Fruit fly (Drosophila melanogaster) whole organism, embryonic: ENCODE data around the gene Evi5.

Source experiments
- ATbp ChIP-seq: fragments of 200-800 bp; sonication (Bioruptor generic); optimal IDR thresholded peaks from 2 replicates; lab custom pipeline; 2017; ENCODE audit warnings: missing biosample characterization, mild to moderate bottlenecking, missing genetic modification characterization, missing genetic modification reagents
- CG10267 ChIP-seq: fragments of 200-800 bp; sonication (Bioruptor generic); optimal IDR thresholded peaks from 2 replicates; lab custom pipeline; 2018; ENCODE audit warnings: missing biosample characterization, mild to moderate bottlenecking, missing genetic modification characterization, moderate library complexity
- CG11456 ChIP-seq: fragments of 200-800 bp; sonication (Bioruptor generic); IDR thresholded peaks from 3 replicates; pipeline ENCODE4 v1.3.6; 2022; ENCODE audit warnings: missing biosample characterization, missing genetic modification characterization
- CG13424 ChIP-seq: fragments of 200-800 bp; sonication (Bioruptor generic); optimal IDR thresholded peaks from 2 replicates; lab custom pipeline; 2019; ENCODE audit warnings: missing biosample characterization, mild to moderate bottlenecking, missing genetic modification characterization, moderate library complexity
- CG14014 ChIP-seq: fragments of 200-800 bp; sonication (Bioruptor generic); IDR thresholded peaks from 2 replicates; pipeline ENCODE4 v1.3.6; 2022; ENCODE audit warnings: missing biosample characterization, missing genetic modification characterization
- CG15269 ChIP-seq: fragments of 200-800 bp; sonication (Bioruptor generic); optimal IDR thresholded peaks from 2 replicates; lab custom pipeline; 2018; ENCODE audit warnings: missing biosample characterization, mild to moderate bottlenecking, missing genetic modification characterization, moderate library complexity
- CG1529 ChIP-seq: fragments of 200-800 bp; sonication (Bioruptor generic); optimal IDR thresholded peaks from 3 replicates; lab custom pipeline; 2018; ENCODE audit warnings: missing biosample characterization, missing genetic modification characterization
- CG17328 ChIP-seq: fragments of 200-800 bp; sonication (Bioruptor generic); IDR thresholded peaks from 2 replicates; pipeline ENCODE4 v1.3.6; 2022; ENCODE audit warnings: missing biosample characterization, missing genetic modification characterization
- CG18599 ChIP-seq: fragments of 200-800 bp; sonication (Bioruptor generic); optimal IDR thresholded peaks from 3 replicates; lab custom pipeline; 2017; ENCODE audit warnings: missing biosample characterization, missing genetic modification characterization, mild to moderate bottlenecking, moderate library complexity, missing genetic modification reagents
- CG2678 ChIP-seq: fragments of 200-800 bp; sonication (Bioruptor generic); optimal IDR thresholded peaks from 3 replicates; lab custom pipeline; 2019; ENCODE audit warnings: missing biosample characterization, mild to moderate bottlenecking, missing genetic modification characterization, moderate library complexity
- CG31365 ChIP-seq: fragments of 200-800 bp; sonication (Bioruptor generic); optimal IDR thresholded peaks from 2 replicates; lab custom pipeline; 2018; ENCODE audit warnings: missing biosample characterization, mild to moderate bottlenecking, missing genetic modification characterization
- CG3281 ChIP-seq: fragments of 200-800 bp; sonication (Bioruptor generic); optimal IDR thresholded peaks from 3 replicates; lab custom pipeline; 2017; ENCODE audit warnings: missing biosample characterization, mild to moderate bottlenecking, missing genetic modification characterization
- CG33557 ChIP-seq: fragments of 200-800 bp; sonication (Bioruptor generic); optimal IDR thresholded peaks from 2 replicates; lab custom pipeline; 2019; ENCODE audit warnings: missing biosample characterization, mild to moderate bottlenecking, missing genetic modification characterization, moderate library complexity
- CG7839 ChIP-seq: fragments of 200-800 bp; sonication (Bioruptor generic); optimal IDR thresholded peaks from 3 replicates; lab custom pipeline; 2018; ENCODE audit warnings: missing biosample characterization, mild to moderate bottlenecking, missing genetic modification characterization, moderate library complexity
- CG8944 ChIP-seq: fragments of 200-800 bp; sonication (Bioruptor generic); optimal IDR thresholded peaks from 3 replicates; lab custom pipeline; 2016; ENCODE audit warnings: missing biosample characterization, missing genetic modification characterization
- CoRest ChIP-seq: fragments of 200-800 bp; sonication (Bioruptor generic); optimal IDR thresholded peaks from 3 replicates; lab custom pipeline; 2018; ENCODE audit warnings: missing biosample characterization, mild to moderate bottlenecking, missing genetic modification characterization, moderate library complexity
- Drgx ChIP-seq: fragments of 200-800 bp; sonication (Bioruptor generic); IDR thresholded peaks from 2 replicates; pipeline ENCODE4 v1.3.6; 2022; ENCODE audit warnings: missing biosample characterization, missing genetic modification characterization
- E2f2 ChIP-seq: fragments of 200-800 bp; sonication (Bioruptor generic); IDR thresholded peaks from 2 replicates; pipeline ENCODE4 v1.3.6; 2022; ENCODE audit warnings: missing biosample characterization, missing genetic modification characterization
- Fer3 ChIP-seq: fragments of 200-800 bp; sonication (Bioruptor generic); optimal IDR thresholded peaks from 2 replicates; lab custom pipeline; 2018; ENCODE audit warnings: missing biosample characterization, mild to moderate bottlenecking, missing genetic modification characterization, moderate library complexity
- Gug ChIP-seq: fragments of 200-800 bp; sonication (Bioruptor generic); IDR thresholded peaks from 4 replicates; pipeline ENCODE4 v1.3.6; 2022; ENCODE audit warnings: missing biosample characterization, missing genetic modification characterization
- Hr78 ChIP-seq, 2 experiments: fragments of 200-800 bp in 1 of 2; fragments of >200 bp in 1 of 2; sonication (Bioruptor generic) in 1 of 2; optimal IDR thresholded peaks; 2 replicates each; lab custom pipeline; 2017 to 2019; ENCODE audit warnings: missing biosample characterization in 2 of 2, missing genetic modification characterization in 2 of 2, mild to moderate bottlenecking in 1 of 2, moderate library complexity in 1 of 2
- Meics ChIP-seq: fragments of 200-800 bp; sonication (Bioruptor generic); optimal IDR thresholded peaks from 2 replicates; lab custom pipeline; 2017; ENCODE audit warnings: missing biosample characterization, mild to moderate bottlenecking, missing genetic modification characterization
- Oli ChIP-seq: fragments of 200-800 bp; sonication (Bioruptor generic); optimal IDR thresholded peaks from 2 replicates; lab custom pipeline; 2018; ENCODE audit warnings: missing biosample characterization, mild to moderate bottlenecking, missing genetic modification characterization, moderate library complexity
- Optix ChIP-seq: fragments of 200-800 bp; sonication (Bioruptor generic); IDR thresholded peaks from 3 replicates; pipeline ENCODE4 v1.3.6; 2022; ENCODE audit warnings: missing biosample characterization, missing genetic modification characterization
- Pdp1 ChIP-seq, 2 experiments: fragments of 200-800 bp; sonication (Bioruptor generic); optimal IDR thresholded peaks; 3 replicates each; lab custom pipeline; 2016; ENCODE audit warnings: missing biosample characterization in 2 of 2, missing genetic modification characterization in 2 of 2, mild to moderate bottlenecking in 1 of 2, moderate library complexity in 1 of 2
- Xbp1 ChIP-seq: fragments of 200-800 bp; sonication (Bioruptor generic); optimal IDR thresholded peaks from 3 replicates; lab custom pipeline; 2016; ENCODE audit warnings: missing biosample characterization, mild to moderate bottlenecking, missing genetic modification characterization
- ase ChIP-seq: fragments of 200-800 bp; sonication (Bioruptor generic); IDR thresholded peaks from 3 replicates; pipeline ENCODE4 v1.3.6; 2022; ENCODE audit warnings: missing biosample characterization, missing genetic modification characterization
- ato ChIP-seq: fragments of 200-800 bp; sonication (Bioruptor generic); IDR thresholded peaks from 2 replicates; pipeline ENCODE4 v1.3.6; 2022; ENCODE audit warnings: missing biosample characterization, missing genetic modification characterization; ENCODE audit not compliant: partially characterized antibody
- bcd ChIP-seq: fragments of 200-800 bp; sonication (Bioruptor generic); optimal IDR thresholded peaks from 2 replicates; lab custom pipeline; 2017; ENCODE audit warnings: missing biosample characterization, mild to moderate bottlenecking, missing genetic modification characterization
- caup ChIP-seq: fragments of 200-800 bp; sonication (Bioruptor generic); optimal IDR thresholded peaks from 3 replicates; lab custom pipeline; 2017; ENCODE audit warnings: missing biosample characterization, mild to moderate bottlenecking, missing genetic modification characterization, moderate library complexity; ENCODE audit not compliant: severe bottlenecking
- dmrt99B ChIP-seq: fragments of 200-800 bp; sonication (Bioruptor generic); optimal IDR thresholded peaks from 2 replicates; lab custom pipeline; 2018; ENCODE audit warnings: missing biosample characterization, mild to moderate bottlenecking, missing genetic modification characterization, moderate library complexity
- dysf ChIP-seq: fragments of 200-800 bp; sonication (Bioruptor generic); IDR thresholded peaks from 3 replicates; pipeline ENCODE4 v1.3.6; 2022; ENCODE audit warnings: missing biosample characterization, missing genetic modification characterization
- exex ChIP-seq: fragments of 200-800 bp; sonication (Bioruptor generic); optimal IDR thresholded peaks from 4 replicates; lab custom pipeline; 2018; ENCODE audit warnings: missing biosample characterization, mild to moderate bottlenecking, missing genetic modification characterization, moderate library complexity
- fru ChIP-seq: fragments of >200 bp; optimal IDR thresholded peaks from 2 replicates; lab custom pipeline; 2017
- gem ChIP-seq: fragments of 200-800 bp; sonication (Bioruptor generic); optimal IDR thresholded peaks from 2 replicates; lab custom pipeline; 2019; ENCODE audit warnings: missing biosample characterization, mild to moderate bottlenecking, missing genetic modification characterization, moderate library complexity
- grau ChIP-seq: fragments of 200-800 bp; optimal IDR thresholded peaks from 3 replicates; lab custom pipeline; 2019; ENCODE audit warnings: missing biosample characterization, mild to moderate bottlenecking, missing genetic modification characterization, moderate library complexity
- ind ChIP-seq: fragments of 200-800 bp; sonication (Bioruptor generic); optimal IDR thresholded peaks from 3 replicates; lab custom pipeline; 2016; ENCODE audit warnings: missing biosample characterization, missing genetic modification characterization
- kah ChIP-seq: fragments of 200-800 bp; sonication (Bioruptor generic); optimal IDR thresholded peaks from 2 replicates; lab custom pipeline; 2018; ENCODE audit warnings: missing biosample characterization, mild to moderate bottlenecking, missing genetic modification characterization
- lab ChIP-seq: fragments of 200-800 bp; sonication (Bioruptor generic); optimal IDR thresholded peaks from 3 replicates; lab custom pipeline; 2017; ENCODE audit warnings: missing biosample characterization, missing genetic modification characterization, mild to moderate bottlenecking, moderate library complexity, missing genetic modification reagents
- odd ChIP-seq: fragments of 200-800 bp; sonication (Bioruptor generic); optimal IDR thresholded peaks from 2 replicates; lab custom pipeline; 2017; ENCODE audit warnings: missing biosample characterization, mild to moderate bottlenecking, missing genetic modification characterization
- pan ChIP-seq, 4 experiments: fragments of >200 bp in 3 of 4; fragments of 200-800 bp in 1 of 4; sonication (Bioruptor generic) in 1 of 4; optimal IDR thresholded peaks in 3 of 4; IDR thresholded peaks in 1 of 4; 2 replicates each; pipeline versions ENCODE4 v1.3.6 to Lab custom; 2017 to 2022; ENCODE audit warnings: missing biosample characterization in 2 of 4, missing genetic modification characterization in 2 of 4, mixed read lengths in 1 of 4
- prd ChIP-seq, 3 experiments: fragments of >200 bp in 2 of 3; fragments of 200-800 bp in 1 of 3; sonication (Bioruptor generic) in 1 of 3; optimal IDR thresholded peaks in 2 of 3; IDR thresholded peaks in 1 of 3; 2 replicates in 2 of 3; 3 replicates in 1 of 3; pipeline versions ENCODE4 v1.3.6 to Lab custom; 2017 to 2022; ENCODE audit warnings: missing biosample characterization in 1 of 3, missing genetic modification characterization in 1 of 3
- ranshi ChIP-seq: fragments of 200-800 bp; sonication (Bioruptor generic); IDR thresholded peaks from 2 replicates; pipeline ENCODE4 v1.3.6; 2022; ENCODE audit warnings: missing biosample characterization, missing genetic modification characterization
- row ChIP-seq: fragments of 200-800 bp; sonication (Bioruptor generic); IDR thresholded peaks from 3 replicates; pipeline ENCODE4 v1.3.6; 2022; ENCODE audit warnings: missing biosample characterization, missing genetic modification characterization
- sug ChIP-seq: fragments of 200-800 bp; optimal IDR thresholded peaks from 2 replicates; lab custom pipeline; 2019; ENCODE audit warnings: missing biosample characterization, mild to moderate bottlenecking, missing genetic modification characterization, moderate library complexity
- twi ChIP-seq: fragments of 200-800 bp; optimal IDR thresholded peaks from 2 replicates; lab custom pipeline; 2019; ENCODE audit warnings: missing biosample characterization, mild to moderate bottlenecking, missing genetic modification characterization, moderate library complexity
- vfl ChIP-seq: fragments of 200-800 bp; sonication (Bioruptor generic); optimal IDR thresholded peaks from 2 replicates; lab custom pipeline; 2016; ENCODE audit warnings: missing biosample characterization, missing genetic modification characterization

Gene Evi5

DNA sequence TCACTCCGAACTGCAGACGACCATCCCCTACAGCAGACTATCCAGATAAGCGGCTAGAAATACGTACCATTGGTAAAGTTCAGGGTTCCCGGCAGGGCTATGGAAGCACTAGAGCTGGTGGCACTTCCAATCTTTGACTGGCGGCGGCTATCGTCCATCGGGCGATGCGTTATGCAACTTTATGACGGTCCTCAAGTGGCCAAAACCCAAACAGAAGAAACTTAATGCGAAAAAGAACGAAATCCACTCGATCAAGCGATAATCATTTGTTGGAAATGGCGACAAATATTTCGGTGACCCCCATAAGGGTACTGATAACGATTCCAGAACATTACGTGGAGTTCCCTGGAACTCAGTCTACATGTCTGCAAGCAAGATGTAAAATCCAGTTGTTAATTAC, 34.2 kb downstream of the Evi5 start:
- peak; percentile 50 for TF ChIP-seq sug
- TF ChIP-seq Pdp1 (GFP tag; optimal IDR thresholded peaks at IDR 0.05; lab: Kevin White, UChicago) = peak in 1 of 2 experiments; percentile 68
- TF ChIP-seq ato = no peak
- TF ChIP-seq Oli = no peak
- no peak for TF ChIP-seq CG10267
- TF ChIP-seq exex (tag; lab: Kevin White, UChicago) = peak; percentile 42
- TF ChIP-seq CG8944 (GFP tag; lab: Kevin White, UChicago) = no peak
- TF ChIP-seq odd (GFP tag; lab: Kevin White, UChicago) = no peak
- TF ChIP-seq Hr78 (GFP tag; optimal IDR thresholded peaks at IDR 0.05; lab: Kevin White, UChicago) = no peak
- no peak for TF ChIP-seq caup (GFP tag; lab: Kevin White, UChicago)
- no peak for TF ChIP-seq Optix
- TF ChIP-seq fru = no peak
- no peak for TF ChIP-seq kah (GFP tag; lab: Kevin White, UChicago)
- TF ChIP-seq CG17328 (GFP tag; lab: Robert Waterston, UW) = no peak

DNA sequence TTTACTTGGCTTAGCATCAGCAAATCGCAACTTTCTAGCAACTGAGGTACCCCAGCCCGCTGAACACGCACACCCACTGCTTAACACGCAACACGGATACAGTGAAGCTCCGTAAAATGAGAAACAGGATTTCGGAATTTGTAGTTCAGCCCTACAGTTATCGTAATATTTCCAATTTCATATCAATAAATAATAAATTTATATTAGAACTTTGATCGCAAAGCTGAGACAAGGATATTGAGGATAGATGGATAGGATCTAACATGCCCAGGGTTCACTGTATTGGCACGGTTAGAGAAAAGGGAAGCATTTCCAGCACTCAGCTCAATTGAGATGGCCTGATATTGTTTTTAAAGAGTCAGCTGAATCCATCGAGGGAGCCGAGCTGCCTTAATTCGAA, 35.0 kb downstream of the Evi5 start:
- TF ChIP-seq CoRest (tag; lab: Kevin White, UChicago) = peak; percentile 12
- no peak for TF ChIP-seq CG1529 (GFP tag; lab: Kevin White, UChicago)
- peak; percentile 42 for TF ChIP-seq CG18599 (GFP tag; lab: Kevin White, UChicago)
- peak; percentile 31 for TF ChIP-seq Meics (GFP tag; lab: Kevin White, UChicago)
- TF ChIP-seq E2f2 (GFP tag; lab: Robert Waterston, UW) = 0 out of 2 replicates have a peak, but pooled peaks have one; percentile 13
- peak; percentile 1 for TF ChIP-seq bcd (GFP tag; lab: Kevin White, UChicago)
- TF ChIP-seq CG11456 (GFP tag; lab: Robert Waterston, UW) = 0 out of 3 replicates have a peak, but pooled peaks have one; percentile 28
- peak; percentile 12 for TF ChIP-seq ATbp (GFP tag; lab: Kevin White, UChicago)
- TF ChIP-seq ranshi = 0 out of 2 replicates have a peak, but pooled peaks have one; percentile 23
- TF ChIP-seq pan (optimal IDR thresholded peaks at IDR 0.05; lab: Kevin White, UChicago) = no peak
- TF ChIP-seq pan (GFP tag; optimal IDR thresholded peaks at IDR 0.05 in 1 of 2, IDR thresholded peaks at IDR 0.05 in 1 of 2) = peak in 1 of 2 experiments; percentile 44
- TF ChIP-seq Gug (GFP tag; lab: Robert Waterston, UW) = 0 out of 4 replicates have a peak, but pooled peaks have one; percentile 5
- peak; percentile 15 for TF ChIP-seq ind (GFP tag; lab: Kevin White, UChicago)
- TF ChIP-seq CG14014 (GFP tag; lab: Robert Waterston, UW) = peak; percentile 31; the same call in 1 of the 2 replicates
- peak; percentile 42 for TF ChIP-seq lab (GFP tag; lab: Kevin White, UChicago)
- TF ChIP-seq CG10267 = no peak
- no peak for TF ChIP-seq vfl (GFP tag; lab: Kevin White, UChicago)
- TF ChIP-seq gem (tag; lab: Kevin White, UChicago) = peak; percentile 45
- TF ChIP-seq CG13424 (tag; lab: Kevin White, UChicago) = peak; percentile 28
- no peak for TF ChIP-seq prd (optimal IDR thresholded peaks at IDR 0.05; lab: Kevin White, UChicago)
- TF ChIP-seq prd (GFP tag; IDR thresholded peaks at IDR 0.05; lab: Robert Waterston, UW) = 0 out of 3 replicates have a peak, but pooled peaks have one; percentile 29
- TF ChIP-seq CG31365 (tag; lab: Kevin White, UChicago) = no peak
- peak; percentile 54 for TF ChIP-seq Drgx (GFP tag; lab: Robert Waterston, UW)
- TF ChIP-seq dmrt99B (tag; lab: Kevin White, UChicago) = peak; percentile 7
- TF ChIP-seq Xbp1 (GFP tag; lab: Kevin White, UChicago) = peak; percentile 5
- TF ChIP-seq row (GFP tag; lab: Robert Waterston, UW) = peak; percentile 59
- TF ChIP-seq CG15269 = peak; percentile 17
- TF ChIP-seq CG7839 (tag; lab: Kevin White, UChicago) = peak; percentile 27
- peak; percentile 11 for TF ChIP-seq CG3281 (GFP tag; lab: Kevin White, UChicago)
- TF ChIP-seq CG33557 (GFP tag; lab: Kevin White, UChicago) = no peak
- 0 out of 3 replicates have a peak, but pooled peaks have one; percentile 38 for TF ChIP-seq ase (GFP tag; lab: Robert Waterston, UW)
- TF ChIP-seq dysf = peak; percentile 39; the same call in 1 of the 3 replicates
- no peak for TF ChIP-seq twi (tag; lab: Kevin White, UChicago)
- peak; percentile 69 for TF ChIP-seq grau
- peak; percentile 31 for TF ChIP-seq Fer3
- peak; percentile 37 for TF ChIP-seq CG2678
